Fruit fly (Drosophila melanogaster) whole organism, adult: ENCODE data around the gene CG32119.

Experiments
- CG11617 ChIP-seq: fragments of 200-800 bp; sonication (Bioruptor generic); optimal IDR thresholded peaks from 2 replicates; lab custom pipeline; 2017; ENCODE audit warnings: mild to moderate bottlenecking, missing biosample characterization, missing genetic modification reagents, missing genetic modification characterization
- CG12768 ChIP-seq: fragments of 200-800 bp; sonication (Bioruptor generic); optimal IDR thresholded peaks from 2 replicates; lab custom pipeline; 2017; ENCODE audit warnings: missing biosample characterization, missing genetic modification characterization, mild to moderate bottlenecking, moderate library complexity, missing genetic modification reagents
- CG33017 ChIP-seq: fragments of 200-800 bp; sonication (Bioruptor generic); optimal IDR thresholded peaks from 2 replicates; lab custom pipeline; 2018; ENCODE audit warnings: missing biosample characterization, mild to moderate bottlenecking, missing genetic modification characterization, moderate library complexity
- CG5204 ChIP-seq: fragments of 200-800 bp; sonication (Bioruptor generic); optimal IDR thresholded peaks from 2 replicates; lab custom pipeline; 2016; ENCODE audit warnings: missing biosample characterization, missing genetic modification characterization
- CG7045 ChIP-seq: fragments of 200-800 bp; sonication (Bioruptor generic); optimal IDR thresholded peaks from 2 replicates; lab custom pipeline; 2017; ENCODE audit warnings: missing biosample characterization, mild to moderate bottlenecking, missing genetic modification characterization
- Crg-1 ChIP-seq: fragments of 200-800 bp; sonication (Bioruptor generic); optimal IDR thresholded peaks from 2 replicates; lab custom pipeline; 2016; ENCODE audit warnings: missing biosample characterization, missing genetic modification characterization
- cnc ChIP-seq, 2 experiments: fragments of >200 bp; optimal IDR thresholded peaks; 2 replicates each; lab custom pipeline; 2017
- kay ChIP-seq: fragments of 200-800 bp; sonication (Bioruptor generic); peaks from one replicate; lab custom pipeline; 2016; ENCODE audit warnings: missing biosample characterization, missing genetic modification characterization, borderline replicate concordance
- pad ChIP-seq: fragments of 200-800 bp; sonication (Bioruptor generic); optimal IDR thresholded peaks from 3 replicates; lab custom pipeline; 2017; ENCODE audit warnings: missing biosample characterization, missing genetic modification characterization, mild to moderate bottlenecking, moderate library complexity, missing genetic modification reagents
- tj ChIP-seq: fragments of 200-800 bp; sonication (Bioruptor generic); optimal IDR thresholded peaks from 3 replicates; lab custom pipeline; 2017; ENCODE audit warnings: missing biosample characterization, mild to moderate bottlenecking, missing genetic modification characterization, moderate library complexity
- toe ChIP-seq: fragments of 200-800 bp; sonication (Bioruptor generic); optimal IDR thresholded peaks from 2 replicates; lab custom pipeline; 2016; ENCODE audit warnings: missing biosample characterization, missing genetic modification characterization

DNA sequence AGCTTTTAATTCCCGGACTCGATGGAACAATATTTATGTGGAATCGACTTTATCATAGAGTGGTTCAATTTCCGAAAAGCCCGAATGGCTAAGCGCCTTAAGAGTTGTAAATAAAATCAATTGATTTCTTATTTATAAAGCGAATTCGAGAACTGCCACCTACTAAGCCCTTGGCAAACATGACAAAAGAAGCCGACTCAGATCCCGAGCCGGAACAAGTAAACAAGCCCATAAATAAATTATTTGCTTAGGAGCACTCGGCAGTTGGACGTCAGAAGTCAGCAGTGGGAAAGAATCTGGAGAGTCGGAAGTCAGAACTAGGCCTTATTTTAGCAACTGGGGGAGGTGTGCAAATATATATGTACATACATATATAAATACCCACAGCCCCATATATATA is 11.1 kb upstream of the CG32119 start:
- TF ChIP-seq CG33017 (tag; lab: Kevin White, UChicago) (no peak), CG12768 (GFP tag; lab: Kevin White, UChicago) (no peak), pad (no peak), cnc (optimal IDR thresholded peaks at IDR 0.05; lab: Kevin White, UChicago) (no peak), kay (GFP tag; lab: Kevin White, UChicago) (no peak), Crg-1 (GFP tag; lab: Kevin White, UChicago) (no peak), toe (GFP tag; lab: Kevin White, UChicago) (no peak), tj (GFP tag; lab: Kevin White, UChicago) (no peak), CG5204 (no peak), CG7045 (GFP tag; lab: Kevin White, UChicago) (no peak), CG11617 (GFP tag; lab: Kevin White, UChicago) (no peak)
